Fruit fly (Drosophila melanogaster) whole organism, prepupa: Measurements from ENCODE around the gene Nprl3.

Source experiments
- Blimp-1 ChIP-seq: fragments of 200-800 bp; sonication (Bioruptor generic); optimal IDR thresholded peaks from 3 replicates; lab custom pipeline; 2017; ENCODE audit warnings: missing biosample characterization, missing genetic modification characterization, mild to moderate bottlenecking, moderate library complexity, missing genetic modification reagents
- CG11294 ChIP-seq: fragments of 200-800 bp; sonication (Bioruptor generic); IDR thresholded peaks from 2 replicates; pipeline ENCODE4 v1.3.6; 2022; ENCODE audit warnings: missing biosample characterization, missing genetic modification characterization
- CG11902 ChIP-seq: fragments of 200-800 bp; sonication (Bioruptor generic); optimal IDR thresholded peaks from 3 replicates; lab custom pipeline; 2016; ENCODE audit warnings: missing biosample characterization, missing genetic modification characterization
- CG15336 ChIP-seq: fragments of 200-800 bp; sonication (Bioruptor generic); IDR thresholded peaks from 2 replicates; pipeline ENCODE4 v1.3.6; 2022; ENCODE audit warnings: missing biosample characterization, missing genetic modification characterization
- CG1621 ChIP-seq: fragments of 200-800 bp; sonication (Bioruptor generic); optimal IDR thresholded peaks from 3 replicates; lab custom pipeline; 2018; ENCODE audit warnings: missing biosample characterization, mild to moderate bottlenecking, missing genetic modification characterization
- CG16779 ChIP-seq: fragments of 200-800 bp; sonication (Bioruptor generic); optimal IDR thresholded peaks from 3 replicates; lab custom pipeline; 2017; ENCODE audit warnings: missing biosample characterization, mild to moderate bottlenecking, missing genetic modification characterization
- CG3032 ChIP-seq: fragments of 200-800 bp; optimal IDR thresholded peaks from 2 replicates; lab custom pipeline; 2019; ENCODE audit warnings: missing biosample characterization, mild to moderate bottlenecking, missing genetic modification characterization, moderate library complexity
- CG31627 ChIP-seq: fragments of 200-800 bp; sonication (Bioruptor generic); optimal IDR thresholded peaks from 3 replicates; lab custom pipeline; 2016; ENCODE audit warnings: missing biosample characterization, missing genetic modification characterization
- CG3919 ChIP-seq: fragments of 200-800 bp; sonication (Bioruptor generic); optimal IDR thresholded peaks from 3 replicates; lab custom pipeline; 2016; ENCODE audit warnings: missing biosample characterization, missing genetic modification characterization
- CG6276 ChIP-seq: fragments of 200-800 bp; sonication (Bioruptor generic); optimal IDR thresholded peaks from 2 replicates; lab custom pipeline; 2017; ENCODE audit warnings: missing biosample characterization, mild to moderate bottlenecking, missing genetic modification characterization
- CG6792 ChIP-seq: fragments of 200-800 bp; sonication (Bioruptor generic); optimal IDR thresholded peaks from 3 replicates; lab custom pipeline; 2016; ENCODE audit warnings: missing biosample characterization, missing genetic modification characterization
- CG6808 ChIP-seq: fragments of 200-800 bp; sonication (Bioruptor generic); optimal IDR thresholded peaks from 3 replicates; lab custom pipeline; 2017; ENCODE audit warnings: missing biosample characterization, missing genetic modification characterization, mild to moderate bottlenecking, moderate library complexity, missing genetic modification reagents
- CG6854 ChIP-seq: fragments of 200-800 bp; sonication (Bioruptor generic); optimal IDR thresholded peaks from 2 replicates; lab custom pipeline; 2017; ENCODE audit warnings: missing biosample characterization, mild to moderate bottlenecking, missing genetic modification characterization
- CG7368 ChIP-seq: fragments of 200-800 bp; sonication (Bioruptor generic); optimal IDR thresholded peaks from 3 replicates; lab custom pipeline; 2016; ENCODE audit warnings: missing biosample characterization, missing genetic modification characterization
- CG8632 ChIP-seq: fragments of 200-800 bp; sonication (Bioruptor generic); optimal IDR thresholded peaks from 3 replicates; lab custom pipeline; 2016; ENCODE audit warnings: missing biosample characterization, missing genetic modification characterization
- CG9139 ChIP-seq: fragments of 200-800 bp; sonication (Bioruptor generic); optimal IDR thresholded peaks from 3 replicates; lab custom pipeline; 2017; ENCODE audit warnings: missing biosample characterization, mild to moderate bottlenecking, missing genetic modification characterization
- Eip75B ChIP-seq: fragments of 200-800 bp; sonication (Bioruptor generic); optimal IDR thresholded peaks from 3 replicates; lab custom pipeline; 2016; ENCODE audit warnings: missing biosample characterization, missing genetic modification characterization
- Eip78C ChIP-seq: fragments of 200-800 bp; sonication (Bioruptor generic); peaks from one replicate; lab custom pipeline; 2016; ENCODE audit warnings: missing biosample characterization, missing genetic modification characterization
- Eip93F ChIP-seq: fragments of 200-800 bp; sonication (Bioruptor generic); optimal IDR thresholded peaks from 2 replicates; lab custom pipeline; 2016; ENCODE audit warnings: missing biosample characterization, mild to moderate bottlenecking, missing genetic modification characterization
- Ets96B ChIP-seq: fragments of 200-800 bp; optimal IDR thresholded peaks from 2 replicates; lab custom pipeline; 2019; ENCODE audit warnings: missing biosample characterization, mild to moderate bottlenecking, missing genetic modification characterization, moderate library complexity
- Gug ChIP-seq: fragments of 200-800 bp; sonication (Bioruptor generic); IDR thresholded peaks from 2 replicates; pipeline ENCODE4 v1.3.6; 2022; ENCODE audit warnings: missing biosample characterization, missing genetic modification characterization
- Hr39 ChIP-seq: fragments of 200-800 bp; sonication (Bioruptor generic); optimal IDR thresholded peaks from 2 replicates; lab custom pipeline; 2016; ENCODE audit warnings: missing biosample characterization, missing genetic modification characterization
- Hr4 ChIP-seq: fragments of 200-800 bp; sonication (Bioruptor generic); optimal IDR thresholded peaks from 3 replicates; lab custom pipeline; 2016; ENCODE audit warnings: missing biosample characterization, missing genetic modification characterization
- Lpt ChIP-seq: fragments of 200-800 bp; sonication (Bioruptor generic); optimal IDR thresholded peaks from 3 replicates; lab custom pipeline; 2016; ENCODE audit warnings: missing biosample characterization, missing genetic modification characterization
- Met ChIP-seq: fragments of 200-800 bp; sonication (Bioruptor generic); optimal IDR thresholded peaks from 3 replicates; lab custom pipeline; 2016; ENCODE audit warnings: missing biosample characterization, missing genetic modification characterization
- Sox102F ChIP-seq: fragments of 200-800 bp; sonication (Bioruptor generic); optimal IDR thresholded peaks from 2 replicates; lab custom pipeline; 2016; ENCODE audit warnings: missing biosample characterization, mild to moderate bottlenecking, missing genetic modification characterization
- Sox14 ChIP-seq: fragments of 200-800 bp; sonication (Bioruptor generic); optimal IDR thresholded peaks from 3 replicates; lab custom pipeline; 2016; ENCODE audit warnings: missing biosample characterization, missing genetic modification characterization
- achi ChIP-seq: fragments of 200-800 bp; sonication (Bioruptor generic); optimal IDR thresholded peaks from 3 replicates; lab custom pipeline; 2016; ENCODE audit warnings: missing biosample characterization, missing genetic modification characterization
- acj6 ChIP-seq: fragments of 200-800 bp; sonication (Bioruptor generic); optimal IDR thresholded peaks from 3 replicates; lab custom pipeline; 2016; ENCODE audit warnings: missing biosample characterization, missing genetic modification characterization
- cyc ChIP-seq: fragments of 200-800 bp; sonication (Bioruptor generic); optimal IDR thresholded peaks from 3 replicates; lab custom pipeline; 2016; ENCODE audit warnings: missing biosample characterization, missing genetic modification characterization
- dac ChIP-seq: fragments of 200-800 bp; sonication (Bioruptor generic); optimal IDR thresholded peaks from 2 replicates; lab custom pipeline; 2017; ENCODE audit warnings: missing biosample characterization, mild to moderate bottlenecking, missing genetic modification characterization
- eg ChIP-seq: fragments of 200-800 bp; sonication (Bioruptor generic); IDR thresholded peaks from 3 replicates; pipeline ENCODE4 v1.3.6; 2022; ENCODE audit warnings: missing biosample characterization, missing genetic modification characterization
- esn ChIP-seq: fragments of 200-800 bp; sonication (Bioruptor generic); optimal IDR thresholded peaks from 2 replicates; lab custom pipeline; 2016; ENCODE audit warnings: missing biosample characterization, mild to moderate bottlenecking, missing genetic modification characterization, moderate library complexity
- fd59A ChIP-seq: fragments of 200-800 bp; sonication (Bioruptor generic); optimal IDR thresholded peaks from 2 replicates; lab custom pipeline; 2017; ENCODE audit warnings: missing biosample characterization, mild to moderate bottlenecking, missing genetic modification characterization, missing genetic modification reagents
- fd85E ChIP-seq: fragments of 200-800 bp; sonication (Bioruptor generic); optimal IDR thresholded peaks from 3 replicates; lab custom pipeline; 2016; ENCODE audit warnings: missing biosample characterization, missing genetic modification characterization
- fkh ChIP-seq: fragments of 200-800 bp; sonication (Bioruptor generic); optimal IDR thresholded peaks from 3 replicates; lab custom pipeline; 2017; ENCODE audit warnings: missing biosample characterization, mild to moderate bottlenecking, missing genetic modification characterization, moderate library complexity
- lz ChIP-seq: fragments of 200-800 bp; sonication (Bioruptor generic); optimal IDR thresholded peaks from 3 replicates; lab custom pipeline; 2016; ENCODE audit warnings: missing biosample characterization, missing genetic modification characterization
- pdm3 ChIP-seq: fragments of 200-800 bp; sonication (Bioruptor generic); optimal IDR thresholded peaks from 3 replicates; lab custom pipeline; 2016; ENCODE audit warnings: missing biosample characterization, missing genetic modification characterization
- salr ChIP-seq, 2 experiments: fragments of 200-800 bp; sonication (Bioruptor generic); optimal IDR thresholded peaks; 3 replicates each; lab custom pipeline; 2016 to 2018; ENCODE audit warnings: missing biosample characterization in 2 of 2, missing genetic modification characterization in 2 of 2, mild to moderate bottlenecking in 1 of 2
- spab ChIP-seq: fragments of 200-800 bp; sonication (Bioruptor generic); optimal IDR thresholded peaks from 2 replicates; lab custom pipeline; 2017; ENCODE audit warnings: missing biosample characterization, mild to moderate bottlenecking, missing genetic modification characterization, missing genetic modification reagents
- ss ChIP-seq, 2 experiments: fragments of 200-800 bp; sonication (Bioruptor generic); optimal IDR thresholded peaks; 2 replicates in 1 of 2; 3 replicates in 1 of 2; lab custom pipeline; 2017 to 2018; ENCODE audit warnings: mild to moderate bottlenecking in 2 of 2, missing biosample characterization in 2 of 2, missing genetic modification characterization in 2 of 2, moderate library complexity in 1 of 2
- svp ChIP-seq: fragments of 200-800 bp; sonication (Bioruptor generic); peaks from one replicate; lab custom pipeline; 2016; ENCODE audit warnings: missing biosample characterization, missing genetic modification characterization
- topi ChIP-seq: fragments of 200-800 bp; sonication (Bioruptor generic); optimal IDR thresholded peaks from 3 replicates; lab custom pipeline; 2016; ENCODE audit warnings: missing biosample characterization, missing genetic modification characterization
- vri ChIP-seq: fragments of 200-800 bp; sonication (Bioruptor generic); optimal IDR thresholded peaks from 3 replicates; lab custom pipeline; 2016; ENCODE audit warnings: missing biosample characterization, mild to moderate bottlenecking, missing genetic modification characterization

Nprl3 gene

DNA sequence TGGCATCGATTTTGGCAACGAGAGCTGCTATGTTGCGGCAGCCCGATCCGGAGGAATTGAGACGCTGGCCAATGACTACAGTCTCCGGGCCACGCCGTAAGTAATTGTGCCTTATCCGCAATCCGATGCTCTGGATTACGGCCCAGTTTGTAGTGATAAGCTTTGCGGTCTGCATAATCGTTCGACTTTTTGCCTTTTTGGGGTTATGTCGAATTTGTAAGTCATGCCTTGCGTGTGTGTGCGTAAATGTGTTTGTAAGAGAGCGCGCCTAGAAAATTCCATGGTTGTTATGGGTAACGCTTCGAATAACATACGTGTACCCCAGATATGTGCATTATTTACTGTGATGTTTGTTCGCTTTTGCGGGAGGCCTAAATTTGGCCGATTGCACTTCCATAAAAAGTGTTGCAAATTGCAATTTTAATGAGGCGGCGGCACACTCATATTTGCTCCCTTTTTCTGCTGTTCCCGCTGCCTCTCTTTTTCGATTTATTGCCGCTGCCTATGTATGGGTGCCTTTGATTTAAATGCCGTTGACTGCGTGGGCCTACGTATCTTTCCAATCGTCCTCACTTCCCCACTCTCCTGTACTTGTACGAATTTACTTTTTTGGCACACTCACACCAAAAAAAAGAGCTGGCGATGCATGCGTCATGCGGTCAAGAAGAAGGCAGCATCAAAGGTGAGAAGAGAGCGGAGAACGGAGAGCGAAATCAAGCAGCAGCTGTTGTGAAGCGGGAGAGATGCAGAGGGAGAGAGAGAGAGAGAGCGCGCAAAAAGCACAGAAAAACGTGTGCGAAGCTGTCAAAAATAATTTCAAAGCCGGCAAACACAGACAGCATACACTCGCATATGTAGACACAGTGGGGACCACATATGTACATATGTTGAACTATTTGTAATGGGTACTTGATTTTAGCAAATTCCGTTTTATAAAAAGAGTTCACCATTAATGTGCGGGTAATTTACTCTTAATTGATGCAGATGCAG lies 36.3 kb upstream of the Nprl3 start (continued):
- no peak for TF ChIP-seq CG3919 (GFP tag; lab: Kevin White, UChicago)
- TF ChIP-seq eg (GFP tag; lab: Robert Waterston, UW): peak; percentile 46; the same call in 1 of the 3 replicates
- TF ChIP-seq Lpt (GFP tag; lab: Kevin White, UChicago): peak; percentile 5
- no peak for TF ChIP-seq CG16779 (tag; lab: Kevin White, UChicago)

DNA sequence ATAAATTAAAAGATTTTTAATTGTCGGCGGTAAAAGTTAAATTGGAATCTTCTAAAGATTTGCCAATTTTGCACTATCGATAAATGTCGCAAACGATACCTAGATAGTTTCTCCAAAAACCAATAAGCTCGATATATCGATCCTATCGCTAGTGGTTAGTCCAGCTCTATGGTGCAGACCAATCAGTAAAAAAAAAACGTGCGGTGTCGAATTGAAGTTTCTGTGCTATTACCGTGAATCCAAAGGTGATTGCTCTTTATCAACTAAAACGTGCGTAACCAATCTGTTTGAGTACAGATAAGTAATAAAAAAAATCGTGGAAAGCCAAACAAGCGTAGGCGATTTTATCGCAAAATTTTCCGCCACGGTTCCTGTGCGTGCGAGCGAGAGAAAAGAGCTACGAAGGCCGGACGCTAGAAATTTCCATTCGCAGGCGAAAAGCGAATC lies 35.2 kb upstream of the Nprl3 start, which contains the start of gene Hsp110:
TSS of gene Hsp110 (plus strand) at position 153 of the 447 bp plus-strand sequence.
- no peak for TF ChIP-seq CG8632 (GFP tag; lab: Kevin White, UChicago)
- no peak for TF ChIP-seq Blimp-1 (GFP tag; lab: Kevin White, UChicago)
- TF ChIP-seq eg (GFP tag; lab: Robert Waterston, UW): peak; percentile 23; the same call in 1 of the 3 replicates
- TF ChIP-seq Sox14 (GFP tag; lab: Kevin White, UChicago): peak; percentile 17
- TF ChIP-seq spab (GFP tag; lab: Kevin White, UChicago): no peak
- peak; percentile 27 for TF ChIP-seq lz (GFP tag; lab: Kevin White, UChicago)
- no peak for TF ChIP-seq cyc
- TF ChIP-seq CG31627 (GFP tag; lab: Kevin White, UChicago): peak; percentile 19
- TF ChIP-seq CG11902 (GFP tag; lab: Kevin White, UChicago): no peak
- TF ChIP-seq Eip75B (GFP tag; lab: Kevin White, UChicago): peak; percentile 6
- no peak for TF ChIP-seq CG15336 (GFP tag; lab: Robert Waterston, UW)
- TF ChIP-seq fd85E: no peak
- peak; percentile 56 for TF ChIP-seq CG6854
- TF ChIP-seq CG6792 (GFP tag; lab: Kevin White, UChicago): no peak
- peak; percentile 39 for TF ChIP-seq CG1621 (tag; lab: Kevin White, UChicago)
- no peak for TF ChIP-seq CG6808 (GFP tag; lab: Kevin White, UChicago)
- no peak for TF ChIP-seq fkh
- TF ChIP-seq CG7368 (GFP tag; lab: Kevin White, UChicago): no peak
- TF ChIP-seq CG16779 (tag; lab: Kevin White, UChicago): peak; percentile 49
- peak; percentile 25 for TF ChIP-seq topi (GFP tag; lab: Kevin White, UChicago)
- TF ChIP-seq CG11294 (GFP tag; lab: Robert Waterston, UW): no peak
- no peak for TF ChIP-seq CG6276 (GFP tag; lab: Kevin White, UChicago)
- no peak for TF ChIP-seq Hr39 (GFP tag; lab: Kevin White, UChicago)
- TF ChIP-seq Gug (GFP tag; lab: Robert Waterston, UW): no peak
- TF ChIP-seq CG3032 (tag; lab: Kevin White, UChicago): peak; percentile 2
- peak; percentile 64 for TF ChIP-seq vri (GFP tag; lab: Kevin White, UChicago)
- TF ChIP-seq Eip93F: no peak
- TF ChIP-seq Met (GFP tag; lab: Kevin White, UChicago): no peak
- no peak for TF ChIP-seq CG3919 (GFP tag; lab: Kevin White, UChicago)
- TF ChIP-seq dac: no peak
- peak; percentile 71 for TF ChIP-seq Eip78C
- TF ChIP-seq Ets96B: peak; percentile 9
- TF ChIP-seq esn (GFP tag; lab: Kevin White, UChicago): peak; percentile 40
- TF ChIP-seq acj6 (GFP tag; lab: Kevin White, UChicago): no peak
- TF ChIP-seq salr (GFP tag; optimal IDR thresholded peaks at IDR 0.05; lab: Kevin White, UChicago): no peak
- TF ChIP-seq fd59A (GFP tag; lab: Kevin White, UChicago): no peak
- peak; percentile 33 to 69 for TF ChIP-seq ss (GFP tag; optimal IDR thresholded peaks at IDR 0.05; lab: Kevin White, UChicago)
- peak; percentile 26 for TF ChIP-seq achi (GFP tag; lab: Kevin White, UChicago)
- TF ChIP-seq Sox102F: peak; percentile 27
- TF ChIP-seq CG9139 (GFP tag; lab: Kevin White, UChicago): peak; percentile 31
- peak; percentile 16 for TF ChIP-seq Hr4 (GFP tag; lab: Kevin White, UChicago)
- peak; percentile 53 for TF ChIP-seq svp
- TF ChIP-seq pdm3 (GFP tag; lab: Kevin White, UChicago): no peak
